Fruit fly (Drosophila melanogaster) whole organism, embryonic: Measurements from ENCODE around the gene CG15199.

Experiments used
- CG10209 ChIP-seq: fragments of 200-800 bp; sonication (Bioruptor generic); optimal IDR thresholded peaks from 3 replicates; lab custom pipeline; 2017; ENCODE audit warnings: missing biosample characterization, mild to moderate bottlenecking, missing genetic modification characterization, missing genetic modification reagents
- CG10543 ChIP-seq: fragments of 200-800 bp; sonication (Bioruptor generic); optimal IDR thresholded peaks from 3 replicates; lab custom pipeline; 2017; ENCODE audit warnings: missing biosample characterization, mild to moderate bottlenecking, missing genetic modification characterization, moderate library complexity
- CG11247 ChIP-seq: fragments of 200-800 bp; sonication (Bioruptor generic); IDR thresholded peaks from 2 replicates; pipeline ENCODE4 v1.3.6; 2022; ENCODE audit warnings: missing biosample characterization, missing genetic modification characterization
- CG11695 ChIP-seq: fragments of 200-800 bp; sonication (Bioruptor generic); IDR thresholded peaks from 3 replicates; pipeline ENCODE4 v1.3.6; 2022; ENCODE audit warnings: missing biosample characterization, missing genetic modification characterization
- CG12071 ChIP-seq: fragments of 200-800 bp; sonication (Bioruptor generic); optimal IDR thresholded peaks from 3 replicates; lab custom pipeline; 2018; ENCODE audit warnings: missing biosample characterization, mild to moderate bottlenecking, missing genetic modification characterization
- CG12769 ChIP-seq: fragments of 200-800 bp; sonication (Bioruptor generic); optimal IDR thresholded peaks from 2 replicates; lab custom pipeline; 2019; ENCODE audit warnings: missing biosample characterization, mild to moderate bottlenecking, missing genetic modification characterization, moderate library complexity
- CG13624 ChIP-seq: fragments of 200-800 bp; sonication (Bioruptor generic); optimal IDR thresholded peaks from 2 replicates; lab custom pipeline; 2016; ENCODE audit warnings: missing biosample characterization, missing genetic modification characterization
- CG13775 ChIP-seq: fragments of 200-800 bp; sonication (Bioruptor generic); optimal IDR thresholded peaks from 3 replicates; lab custom pipeline; 2017; ENCODE audit warnings: missing biosample characterization, mild to moderate bottlenecking, missing genetic modification characterization
- CG17186 ChIP-seq: fragments of 200-800 bp; sonication (Bioruptor generic); optimal IDR thresholded peaks from 3 replicates; lab custom pipeline; 2017; ENCODE audit warnings: missing biosample characterization, missing genetic modification reagents, missing genetic modification characterization
- CG2116 ChIP-seq: fragments of 200-800 bp; sonication (Bioruptor generic); optimal IDR thresholded peaks from 3 replicates; lab custom pipeline; 2018; ENCODE audit warnings: missing biosample characterization, mild to moderate bottlenecking, missing genetic modification characterization
- CG31224 ChIP-seq: fragments of 200-800 bp; sonication (Bioruptor generic); IDR thresholded peaks from 2 replicates; pipeline ENCODE4 v1.3.6; 2022; ENCODE audit warnings: missing biosample characterization, missing genetic modification characterization
- CG34422 ChIP-seq: fragments of 200-800 bp; sonication (Bioruptor generic); IDR thresholded peaks from 3 replicates; pipeline ENCODE4 v1.3.6; 2022; ENCODE audit warnings: missing biosample characterization, missing genetic modification characterization
- CG4404 ChIP-seq: fragments of 200-800 bp; sonication (Bioruptor generic); IDR thresholded peaks from 2 replicates; pipeline ENCODE4 v1.3.6; 2022; ENCODE audit warnings: missing biosample characterization, missing genetic modification characterization
- CG5245 ChIP-seq: fragments of 200-800 bp; sonication (Bioruptor generic); optimal IDR thresholded peaks from 3 replicates; lab custom pipeline; 2016; ENCODE audit warnings: missing biosample characterization, missing genetic modification characterization
- CG6854 ChIP-seq: fragments of 200-800 bp; sonication (Bioruptor generic); optimal IDR thresholded peaks from 3 replicates; lab custom pipeline; 2017; ENCODE audit warnings: missing biosample characterization, mild to moderate bottlenecking, missing genetic modification characterization
- CG7987 ChIP-seq: fragments of 200-800 bp; sonication (Bioruptor generic); optimal IDR thresholded peaks from 2 replicates; lab custom pipeline; 2018; ENCODE audit warnings: missing biosample characterization, mild to moderate bottlenecking, missing genetic modification characterization, moderate library complexity
- CG8924 ChIP-seq: fragments of 200-800 bp; optimal IDR thresholded peaks from 3 replicates; lab custom pipeline; 2019; ENCODE audit warnings: missing biosample characterization, mild to moderate bottlenecking, missing genetic modification characterization, moderate library complexity
- CG8944 ChIP-seq: fragments of 200-800 bp; sonication (Bioruptor generic); optimal IDR thresholded peaks from 3 replicates; lab custom pipeline; 2016; ENCODE audit warnings: missing biosample characterization, missing genetic modification characterization
- CHES-1-like ChIP-seq: fragments of 200-800 bp; sonication (Bioruptor generic); optimal IDR thresholded peaks from 2 replicates; lab custom pipeline; 2016; ENCODE audit warnings: missing biosample characterization, missing genetic modification characterization
- Camta ChIP-seq: fragments of 200-800 bp; sonication (Bioruptor generic); optimal IDR thresholded peaks from 2 replicates; lab custom pipeline; 2016; ENCODE audit warnings: missing biosample characterization, missing genetic modification characterization
- Dref ChIP-seq: fragments of 200-800 bp; sonication (Bioruptor generic); IDR thresholded peaks from 2 replicates; pipeline ENCODE4 v1.3.6; 2022; ENCODE audit warnings: missing biosample characterization, missing genetic modification characterization
- H2.0 ChIP-seq: fragments of 200-800 bp; sonication (Bioruptor generic); IDR thresholded peaks from 2 replicates; pipeline ENCODE4 v1.3.6; 2022; ENCODE audit warnings: missing biosample characterization, missing genetic modification characterization
- Hey ChIP-seq: fragments of 200-800 bp; sonication (Bioruptor generic); optimal IDR thresholded peaks from 3 replicates; lab custom pipeline; 2018; ENCODE audit warnings: missing biosample characterization, mild to moderate bottlenecking, missing genetic modification characterization
- Hmr ChIP-seq: fragments of 200-800 bp; sonication (Bioruptor generic); optimal IDR thresholded peaks from 3 replicates; lab custom pipeline; 2017; ENCODE audit warnings: mild to moderate bottlenecking, missing biosample characterization, missing genetic modification reagents, missing genetic modification characterization
- Hr78 ChIP-seq, 2 experiments: fragments of 200-800 bp in 1 of 2; fragments of >200 bp in 1 of 2; sonication (Bioruptor generic) in 1 of 2; optimal IDR thresholded peaks; 2 replicates each; lab custom pipeline; 2017 to 2019; ENCODE audit warnings: missing biosample characterization in 2 of 2, missing genetic modification characterization in 2 of 2, mild to moderate bottlenecking in 1 of 2, moderate library complexity in 1 of 2
- MESR4 ChIP-seq: fragments of 200-800 bp; sonication (Bioruptor generic); optimal IDR thresholded peaks from 2 replicates; lab custom pipeline; 2018; ENCODE audit warnings: missing biosample characterization, mild to moderate bottlenecking, missing genetic modification characterization, moderate library complexity
- NFAT ChIP-seq: fragments of 200-800 bp; sonication (Bioruptor generic); IDR thresholded peaks from 2 replicates; pipeline ENCODE4 v1.3.6; 2022; ENCODE audit warnings: missing biosample characterization, missing genetic modification characterization
- Nf-YA ChIP-seq: fragments of 200-800 bp; sonication (Bioruptor generic); IDR thresholded peaks from 2 replicates; pipeline ENCODE4 v1.3.6; 2022; ENCODE audit warnings: missing biosample characterization, missing genetic modification characterization
- Six4 ChIP-seq: fragments of 200-800 bp; sonication (Bioruptor generic); optimal IDR thresholded peaks from 2 replicates; lab custom pipeline; 2016; ENCODE audit warnings: missing biosample characterization, missing genetic modification characterization
- Xbp1 ChIP-seq: fragments of 200-800 bp; sonication (Bioruptor generic); optimal IDR thresholded peaks from 3 replicates; lab custom pipeline; 2016; ENCODE audit warnings: missing biosample characterization, mild to moderate bottlenecking, missing genetic modification characterization
- bbx ChIP-seq: fragments of 200-800 bp; sonication (Bioruptor generic); IDR thresholded peaks from 2 replicates; pipeline ENCODE4 v1.3.6; 2022; ENCODE audit warnings: missing biosample characterization, missing genetic modification characterization; ENCODE audit not compliant: partially characterized antibody
- cg ChIP-seq: fragments of 200-800 bp; sonication (Bioruptor generic); optimal IDR thresholded peaks from 3 replicates; lab custom pipeline; 2019; ENCODE audit warnings: missing biosample characterization, mild to moderate bottlenecking, missing genetic modification characterization, moderate library complexity
- chm ChIP-seq: fragments of 200-800 bp; sonication (Bioruptor generic); IDR thresholded peaks from 2 replicates; pipeline ENCODE4 v1.3.6; 2022; ENCODE audit warnings: missing biosample characterization, missing genetic modification characterization
- dan ChIP-seq: fragments of 200-800 bp; sonication (Bioruptor generic); IDR thresholded peaks from 2 replicates; pipeline ENCODE4 v1.3.6; 2022; ENCODE audit warnings: missing biosample characterization, missing genetic modification characterization
- fd102C ChIP-seq: fragments of 200-800 bp; sonication (Bioruptor generic); optimal IDR thresholded peaks from 2 replicates; lab custom pipeline; 2018; ENCODE audit warnings: missing biosample characterization, mild to moderate bottlenecking, missing genetic modification characterization, moderate library complexity
- gem ChIP-seq: fragments of 200-800 bp; sonication (Bioruptor generic); optimal IDR thresholded peaks from 2 replicates; lab custom pipeline; 2019; ENCODE audit warnings: missing biosample characterization, mild to moderate bottlenecking, missing genetic modification characterization, moderate library complexity
- gt ChIP-seq: fragments of 200-800 bp; sonication (Bioruptor generic); IDR thresholded peaks from 2 replicates; pipeline ENCODE4 v1.3.6; 2022; ENCODE audit warnings: missing biosample characterization, missing genetic modification characterization
- lilli ChIP-seq: fragments of 200-800 bp; sonication (Bioruptor generic); optimal IDR thresholded peaks from 3 replicates; lab custom pipeline; 2016; ENCODE audit warnings: missing biosample characterization, missing genetic modification characterization
- luna ChIP-seq: fragments of 200-800 bp; sonication (Bioruptor generic); optimal IDR thresholded peaks from 2 replicates; lab custom pipeline; 2016; ENCODE audit warnings: missing biosample characterization, missing genetic modification characterization
- p53 ChIP-seq: fragments of 200-800 bp; sonication (Bioruptor generic); optimal IDR thresholded peaks from 2 replicates; lab custom pipeline; 2016; ENCODE audit warnings: missing biosample characterization, missing genetic modification characterization
- pan ChIP-seq, 4 experiments: fragments of >200 bp in 3 of 4; fragments of 200-800 bp in 1 of 4; sonication (Bioruptor generic) in 1 of 4; optimal IDR thresholded peaks in 3 of 4; IDR thresholded peaks in 1 of 4; 2 replicates each; pipeline versions ENCODE4 v1.3.6 to Lab custom; 2017 to 2022; ENCODE audit warnings: missing biosample characterization in 2 of 4, missing genetic modification characterization in 2 of 4, mixed read lengths in 1 of 4
- pzg ChIP-seq: fragments of 200-800 bp; sonication (Bioruptor generic); optimal IDR thresholded peaks from 3 replicates; lab custom pipeline; 2018; ENCODE audit warnings: missing biosample characterization, mild to moderate bottlenecking, missing genetic modification characterization, moderate library complexity
- ranshi ChIP-seq: fragments of 200-800 bp; sonication (Bioruptor generic); IDR thresholded peaks from 2 replicates; pipeline ENCODE4 v1.3.6; 2022; ENCODE audit warnings: missing biosample characterization, missing genetic modification characterization
- rib ChIP-seq: fragments of 200-800 bp; sonication (Bioruptor generic); IDR thresholded peaks from 2 replicates; pipeline ENCODE4 v1.3.6; 2022; ENCODE audit warnings: missing biosample characterization, missing genetic modification characterization
- schlank ChIP-seq: fragments of 200-800 bp; sonication (Bioruptor generic); optimal IDR thresholded peaks from 2 replicates; lab custom pipeline; 2018; ENCODE audit warnings: missing biosample characterization, mild to moderate bottlenecking, missing genetic modification characterization
- sima ChIP-seq: fragments of 200-800 bp; sonication (Bioruptor generic); optimal IDR thresholded peaks from 2 replicates; lab custom pipeline; 2016; ENCODE audit warnings: missing biosample characterization, missing genetic modification characterization
- toy ChIP-seq: fragments of 200-800 bp; sonication (Bioruptor generic); IDR thresholded peaks from 2 replicates; pipeline ENCODE4 v1.3.6; 2022; ENCODE audit warnings: missing biosample characterization, missing genetic modification characterization
- trem ChIP-seq: fragments of 200-800 bp; optimal IDR thresholded peaks from 3 replicates; lab custom pipeline; 2019; ENCODE audit warnings: missing biosample characterization, mild to moderate bottlenecking, missing genetic modification characterization, moderate library complexity
- unc-4 ChIP-seq: fragments of 200-800 bp; sonication (Bioruptor generic); IDR thresholded peaks from 2 replicates; pipeline ENCODE4 v1.3.6; 2022; ENCODE audit warnings: missing biosample characterization, missing genetic modification characterization; ENCODE audit not compliant: partially characterized antibody
- unpg ChIP-seq: fragments of 200-800 bp; sonication (Bioruptor generic); optimal IDR thresholded peaks from 3 replicates; lab custom pipeline; 2018; ENCODE audit warnings: missing biosample characterization, mild to moderate bottlenecking, missing genetic modification characterization, moderate library complexity

CG15199 gene

DNA sequence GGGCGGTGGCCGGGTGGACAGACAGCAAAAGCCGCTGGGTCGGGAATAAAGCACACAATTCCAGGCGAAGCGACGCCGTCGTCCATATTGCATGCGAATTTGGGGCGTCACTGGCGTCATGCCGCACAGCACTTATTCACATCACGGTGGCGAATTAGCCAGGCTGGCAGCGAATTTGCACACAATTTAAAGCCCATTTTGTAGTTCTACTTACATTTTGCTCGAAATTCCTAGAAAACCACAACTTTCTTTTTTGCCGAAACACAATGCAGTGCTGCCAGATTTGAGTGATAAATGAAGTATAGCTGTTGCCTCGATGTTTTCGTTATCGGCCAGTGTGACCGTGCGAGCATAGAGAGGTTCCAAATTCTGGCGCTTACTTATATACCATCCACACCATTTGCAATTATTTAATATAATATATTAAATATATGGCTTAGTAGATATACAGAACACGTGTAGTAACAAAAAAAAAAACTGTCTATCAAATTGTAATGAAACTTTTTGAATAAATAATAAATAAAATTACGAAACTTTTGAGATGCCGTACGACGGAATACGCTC lies 6.7 kb upstream of the CG15199 start, which contains the start of gene Ran (continued):
- no peak for TF ChIP-seq CG6854
- TF ChIP-seq unpg (GFP tag; lab: Kevin White, UChicago): no peak
- no peak for TF ChIP-seq Hmr
- peak; percentile 25 for TF ChIP-seq trem (tag; lab: Kevin White, UChicago)
- TF ChIP-seq MESR4 (GFP tag; lab: Kevin White, UChicago): peak; percentile 55
- no peak for TF ChIP-seq CG8924
- no peak for TF ChIP-seq CG11695
- TF ChIP-seq unc-4: peak; percentile 33; the same call in 1 of the 2 replicates
- TF ChIP-seq CG8944 (GFP tag; lab: Kevin White, UChicago): no peak
- no peak for TF ChIP-seq CG10209
- no peak; the same call in 1 of the 2 replicates for TF ChIP-seq ranshi
- TF ChIP-seq rib (GFP tag; lab: Robert Waterston, UW): no peak
- TF ChIP-seq CG5245 (GFP tag; lab: Kevin White, UChicago): no peak
- no peak for TF ChIP-seq CHES-1-like (GFP tag; lab: Kevin White, UChicago)
- no peak for TF ChIP-seq lilli
- no peak for TF ChIP-seq CG12071
- TF ChIP-seq dan (GFP tag; lab: Robert Waterston, UW): no peak
- TF ChIP-seq NFAT (GFP tag; lab: Robert Waterston, UW): no peak
- no peak for TF ChIP-seq Hr78 (GFP tag; optimal IDR thresholded peaks at IDR 0.05; lab: Kevin White, UChicago)
- no peak for TF ChIP-seq pan (optimal IDR thresholded peaks at IDR 0.05; lab: Kevin White, UChicago)
- no peak for TF ChIP-seq pan (GFP tag; optimal IDR thresholded peaks at IDR 0.05 in 1 of 2, IDR thresholded peaks at IDR 0.05 in 1 of 2)
- TF ChIP-seq CG31224: no peak
- no peak for TF ChIP-seq Six4 (GFP tag; lab: Kevin White, UChicago)
- TF ChIP-seq fd102C (GFP tag; lab: Kevin White, UChicago): no peak
- peak; percentile 18 for TF ChIP-seq gem (tag; lab: Kevin White, UChicago)
- no peak for TF ChIP-seq H2.0 (GFP tag; lab: Robert Waterston, UW)
- no peak for TF ChIP-seq luna
- TF ChIP-seq bbx (GFP tag; lab: Robert Waterston, UW): no peak
- no peak for TF ChIP-seq CG13624 (GFP tag; lab: Kevin White, UChicago)
- no peak for TF ChIP-seq gt (GFP tag; lab: Robert Waterston, UW)
- TF ChIP-seq CG2116 (GFP tag; lab: Kevin White, UChicago): no peak
- no peak for TF ChIP-seq Camta
- no peak; the same call in 2 of the 3 replicates for TF ChIP-seq CG34422 (GFP tag; lab: Robert Waterston, UW)
- no peak for TF ChIP-seq CG17186 (GFP tag; lab: Kevin White, UChicago)
- TF ChIP-seq pzg (GFP tag; lab: Kevin White, UChicago): peak; percentile 60
- no peak for TF ChIP-seq Xbp1 (GFP tag; lab: Kevin White, UChicago)
- TF ChIP-seq CG13775: no peak
- no peak for TF ChIP-seq CG7987 (GFP tag; lab: Kevin White, UChicago)
- TF ChIP-seq sima (GFP tag; lab: Kevin White, UChicago): no peak
- TF ChIP-seq p53 (GFP tag; lab: Kevin White, UChicago): no peak
- TF ChIP-seq Hey: no peak
- no peak for TF ChIP-seq Nf-YA (GFP tag; lab: Robert Waterston, UW)
- TF ChIP-seq chm (GFP tag; lab: Robert Waterston, UW): no peak
- TF ChIP-seq schlank: no peak
- no peak for TF ChIP-seq CG11247
- TF ChIP-seq cg (GFP tag; lab: Kevin White, UChicago): no peak
- no peak for TF ChIP-seq CG12769 (tag; lab: Kevin White, UChicago)
- TF ChIP-seq CG10543: no peak
- no peak for TF ChIP-seq CG4404 (GFP tag; lab: Robert Waterston, UW)
- no peak for TF ChIP-seq toy (GFP tag; lab: Robert Waterston, UW)
- TF ChIP-seq Dref (GFP tag; lab: Robert Waterston, UW): peak; percentile 65
